Worm (Caenorhabditis elegans): ENCODE data around the gene F59A7.11.

Gene F59A7.11

DNA sequence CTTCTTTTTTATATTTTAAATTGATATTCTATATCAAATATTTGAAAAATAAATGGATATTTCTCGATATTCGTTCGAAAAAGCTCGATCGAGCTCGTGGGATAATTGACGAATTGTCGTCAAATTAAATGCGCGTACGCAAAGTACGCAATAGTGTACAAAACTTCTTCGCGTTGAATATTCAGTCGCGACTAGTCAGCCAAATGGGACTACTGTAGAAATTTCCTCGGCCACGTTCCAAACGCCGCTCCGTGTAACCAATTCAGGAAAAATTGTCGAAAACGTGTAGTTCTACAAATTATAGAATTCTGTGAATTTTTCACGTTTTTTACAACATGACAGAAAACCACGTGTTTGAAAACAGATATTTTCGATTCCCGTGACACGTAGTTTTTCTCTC lies 5.3 kb downstream of the F59A7.11 start (continued):
- TF ChIP-seq Y116A8C.19 (tag; optimal IDR thresholded peaks at IDR 0.05; ENCODE audit: borderline replicate concordance) (no peak), mef-2 (tag; optimal IDR thresholded peaks at IDR 0.05) (no peak), nhr-237 (tag; optimal IDR thresholded peaks at IDR 0.05) (no peak), snpc-4 (tag; optimal IDR thresholded peaks at IDR 0.05) (no peak), lin-14 (GFP tag; optimal IDR thresholded peaks at IDR 0.05) (no peak), unc-86 (tag; optimal IDR thresholded peaks at IDR 0.05) (no peak), ceh-88 (GFP tag; IDR thresholded peaks at IDR 0.05) (peak; percentile 59; the same call in 1 of the 2 replicates), dpl-1 (GFP tag; optimal IDR thresholded peaks at IDR 0.05) (peak; percentile 15 to 63 (median 51)), C16A3.4 (tag; optimal IDR thresholded peaks at IDR 0.05) (no peak), efl-1 (optimal IDR thresholded peaks at IDR 0.05) (peak; percentile 83 to 87), efl-1 (GFP tag; optimal IDR thresholded peaks at IDR 0.05 in 1 of 2) (peak; percentile 38 to 95), zip-4 (GFP tag; optimal IDR thresholded peaks at IDR 0.05) (no peak), nhr-84 (tag; optimal IDR thresholded peaks at IDR 0.05) (no peak), blmp-1 (tag; optimal IDR thresholded peaks at IDR 0.05) (no peak), ces-1 (GFP tag; optimal IDR thresholded peaks at IDR 0.05) (no peak), pag-3 (tag; optimal IDR thresholded peaks at IDR 0.05; ENCODE audit: borderline replicate concordance, insufficient read depth) (no peak), elt-2 (tag; optimal IDR thresholded peaks at IDR 0.05) (no peak), C04F5.9 (tag; optimal IDR thresholded peaks at IDR 0.05) (peak; percentile 31), nhr-76 (tag; optimal IDR thresholded peaks at IDR 0.05) (no peak), fkh-8 (tag; optimal IDR thresholded peaks at IDR 0.05) (peak; percentile 34), snu-23 (GFP tag; optimal IDR thresholded peaks at IDR 0.05) (peak; percentile 54), lin-39 (tag; optimal IDR thresholded peaks at IDR 0.05) (no peak), fkh-4 (tag; optimal IDR thresholded peaks at IDR 0.05; ENCODE audit: borderline replicate concordance) (no peak), hlh-4 (tag; optimal IDR thresholded peaks at IDR 0.05) (no peak), unc-98 (GFP tag; IDR thresholded peaks at IDR 0.05) (no peak), vab-15 (tag; optimal IDR thresholded peaks at IDR 0.05) (no peak), irx-1 (tag; optimal IDR thresholded peaks at IDR 0.05) (no peak)

DNA sequence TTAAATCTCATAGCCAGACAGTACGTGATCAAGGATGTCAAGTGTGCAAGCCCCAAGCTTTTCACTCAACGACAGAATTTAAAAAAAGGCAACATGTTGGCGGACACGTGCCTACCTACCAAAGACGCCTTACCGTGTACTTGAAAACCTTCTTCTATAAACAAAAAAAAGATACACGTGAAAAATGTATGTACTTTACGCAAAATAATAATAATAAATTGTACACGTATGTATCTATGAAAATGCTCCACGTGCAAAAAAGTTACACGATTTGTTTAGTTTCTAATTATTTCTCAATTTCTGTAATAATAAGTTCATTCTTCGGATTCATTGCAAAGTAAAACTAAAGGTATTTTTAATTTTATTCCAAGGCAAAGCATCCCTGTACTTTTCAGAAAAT lies 9.1 kb downstream of the F59A7.11 start, which contains the start of gene cysl-4:
cysl-4 (plus strand) TSS at position 301 of the 400 bp plus-strand sequence.
- TF ChIP-seq lin-13 (GFP tag; optimal IDR thresholded peaks at IDR 0.05): no peak
- TF ChIP-seq hlh-17 (GFP tag; optimal IDR thresholded peaks at IDR 0.05; ENCODE audit: borderline replicate concordance): no peak
- no peak for TF ChIP-seq ama-1 (optimal IDR thresholded peaks at IDR 0.05)
- no peak for TF ChIP-seq lsy-2 (tag; optimal IDR thresholded peaks at IDR 0.05)
- no peak for TF ChIP-seq ceh-88 (GFP tag; IDR thresholded peaks at IDR 0.05)
- no peak for TF ChIP-seq skn-1 (tag; optimal IDR thresholded peaks at IDR 0.05)
- TF ChIP-seq elt-3 (tag; optimal IDR thresholded peaks at IDR 0.05): no peak

DNA sequence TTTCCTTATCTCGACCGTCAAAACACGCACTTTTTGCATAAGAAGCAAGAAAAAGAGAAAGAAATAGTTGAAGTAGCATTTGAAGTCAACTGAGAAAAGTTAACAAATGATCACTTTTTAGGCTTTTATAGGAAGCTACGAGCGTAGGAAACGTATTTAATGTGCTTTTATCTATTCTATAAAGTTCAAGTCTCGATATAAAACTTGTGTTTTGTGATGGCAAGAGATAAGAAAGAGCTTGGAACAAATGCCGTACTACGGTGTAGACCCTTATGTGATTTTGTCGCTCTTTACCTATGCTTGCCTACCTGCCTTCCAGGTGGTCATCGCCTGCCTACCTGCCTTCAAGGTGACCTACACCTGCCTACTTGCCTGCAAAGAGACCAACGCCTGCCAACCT lies 9.5 kb downstream of the F59A7.11 start, which contains the start of gene clec-206:
clec-206 (minus strand) TSS at position 101 of the 400 bp plus-strand sequence.
- no peak for TF ChIP-seq zip-4 (GFP tag; optimal IDR thresholded peaks at IDR 0.05)
- TF ChIP-seq lin-14 (GFP tag; optimal IDR thresholded peaks at IDR 0.05): no peak
- TF ChIP-seq ces-1 (GFP tag; optimal IDR thresholded peaks at IDR 0.05): no peak
- TF ChIP-seq isw-1 (GFP tag; IDR thresholded peaks at IDR 0.05): no peak
- no peak for TF ChIP-seq nhr-84 (tag; optimal IDR thresholded peaks at IDR 0.05)
- TF ChIP-seq pag-3 (tag; optimal IDR thresholded peaks at IDR 0.05; ENCODE audit: borderline replicate concordance, insufficient read depth): no peak
- no peak for TF ChIP-seq efl-1 (optimal IDR thresholded peaks at IDR 0.05)
- TF ChIP-seq efl-1 (GFP tag; optimal IDR thresholded peaks at IDR 0.05 in 1 of 2): no peak
- TF ChIP-seq sox-4 (tag; optimal IDR thresholded peaks at IDR 0.05): no peak
- TF ChIP-seq nhr-90 (tag; optimal IDR thresholded peaks at IDR 0.05; ENCODE audit: poor library complexity): no peak
- TF ChIP-seq fkh-10 (GFP tag; optimal IDR thresholded peaks at IDR 0.05): no peak

DNA sequence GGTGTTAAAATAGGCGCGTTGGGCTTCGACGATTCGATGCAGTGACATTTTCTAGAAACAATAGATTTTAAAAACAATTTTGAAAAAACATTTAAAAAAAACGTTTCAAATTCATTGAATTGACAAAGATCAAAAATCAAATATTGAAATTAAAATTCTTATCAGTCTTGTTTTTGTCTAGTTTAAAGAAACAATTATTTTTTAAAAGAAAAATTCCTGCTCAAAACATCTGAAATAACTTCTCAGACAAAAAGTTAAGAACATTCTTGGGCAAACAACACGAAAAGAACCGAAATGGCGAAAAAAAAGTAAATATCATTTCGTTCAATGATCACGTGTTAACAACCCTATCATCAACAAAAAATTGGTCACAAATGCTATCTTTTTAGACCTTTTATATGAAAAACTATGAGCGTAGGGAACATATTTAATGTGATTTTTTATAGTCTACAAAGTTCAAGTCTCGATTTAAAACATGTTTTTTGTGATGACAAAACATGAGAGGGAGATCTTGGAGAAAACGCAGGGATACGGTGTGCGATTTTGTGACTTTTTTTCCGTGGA lies 14.1 kb downstream of the F59A7.11 start, which contains the start of gene alh-5:
alh-5 (minus strand) TSS at position 51 of the 564 bp plus-strand sequence.
- TF ChIP-seq nhr-20 (tag; optimal IDR thresholded peaks at IDR 0.05) (peak; percentile 51), lin-14 (GFP tag; optimal IDR thresholded peaks at IDR 0.05) (peak; percentile 71), lin-35 (GFP tag; optimal IDR thresholded peaks at IDR 0.05) (peak in 1 of 2 experiments; percentile 22), elt-2 (tag; optimal IDR thresholded peaks at IDR 0.05) (peak; percentile 58), ztf-11 (tag; optimal IDR thresholded peaks at IDR 0.05) (no peak), nhr-90 (tag; optimal IDR thresholded peaks at IDR 0.05; ENCODE audit: poor library complexity) (peak; percentile 40), hlh-4 (tag; optimal IDR thresholded peaks at IDR 0.05) (no peak), jun-1 (tag; optimal IDR thresholded peaks at IDR 0.05) (peak; percentile 3), elt-3 (tag; optimal IDR thresholded peaks at IDR 0.05) (peak in 1 of 6 experiments; percentile 69), ama-1 (optimal IDR thresholded peaks at IDR 0.05) (no peak), efl-3 (GFP tag; optimal IDR thresholded peaks at IDR 0.05) (no peak), nhr-77 (tag; optimal IDR thresholded peaks at IDR 0.05) (no peak), blmp-1 (tag; optimal IDR thresholded peaks at IDR 0.05) (no peak)

Measured in whole organism, L1 larva.